Worm (Caenorhabditis elegans): ENCODE data around the gene T24C2.3.

Gene T24C2.3

DNA sequence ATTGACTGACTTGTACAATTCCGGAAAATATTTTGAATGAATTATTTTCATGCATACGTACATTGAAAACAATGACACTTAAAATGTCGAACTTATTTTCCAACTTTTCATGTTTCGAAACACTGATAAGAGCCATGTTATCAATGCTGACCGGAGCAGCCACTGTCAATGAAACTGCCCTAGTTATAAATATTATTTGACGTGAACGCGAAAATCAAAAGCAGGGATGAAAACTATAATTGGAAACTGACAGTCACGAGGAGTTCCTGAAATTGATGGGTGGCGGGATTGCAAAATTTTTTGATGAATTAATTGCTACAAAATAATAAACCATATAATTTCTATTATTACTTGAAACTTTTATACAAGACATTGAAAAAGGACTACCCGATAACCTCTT is 3.9 kb upstream of the T24C2.3 start (continued):
- TF ChIP-seq Y56A3A.18 (GFP tag; IDR thresholded peaks at IDR 0.05) (no peak), madf-3 (GFP tag; IDR thresholded peaks at IDR 0.05) (no peak), F23B12.7 (tag; optimal IDR thresholded peaks at IDR 0.05; ENCODE audit: insufficient read depth) (no peak), mxl-1 (tag; optimal IDR thresholded peaks at IDR 0.05) (no peak), ekl-4 (GFP tag; IDR thresholded peaks at IDR 0.05) (no peak), snpc-1.3 (tag; optimal IDR thresholded peaks at IDR 0.05; ENCODE audit: insufficient read depth) (no peak), hlh-12 (tag; optimal IDR thresholded peaks at IDR 0.05) (no peak), ztf-6 (GFP tag; IDR thresholded peaks at IDR 0.05) (no peak)

- TF ChIP-seq hrde-1 (tag; optimal IDR thresholded peaks at IDR 0.05; ENCODE audit: borderline replicate concordance): no peak
- TF ChIP-seq bed-2 (GFP tag; IDR thresholded peaks at IDR 0.05): no peak
- TF ChIP-seq mel-28 (tag; optimal IDR thresholded peaks at IDR 0.05; ENCODE audit: borderline replicate concordance): no peak
- no peak for TF ChIP-seq T07F8.4 (tag; optimal IDR thresholded peaks at IDR 0.05)
- no peak for TF ChIP-seq lsy-27 (tag; optimal IDR thresholded peaks at IDR 0.05; ENCODE audit: borderline replicate concordance, insufficient read depth)
- TF ChIP-seq D2030.7 (GFP tag; IDR thresholded peaks at IDR 0.05): no peak
Observed at ce11 chrX:14541992-14542391, 1.3 kb upstream of the T24C2.3 start, which contains the start of gene fbxa-81. Gene fbxa-81 (minus strand): TSS chrX:14542092.

DNA sequence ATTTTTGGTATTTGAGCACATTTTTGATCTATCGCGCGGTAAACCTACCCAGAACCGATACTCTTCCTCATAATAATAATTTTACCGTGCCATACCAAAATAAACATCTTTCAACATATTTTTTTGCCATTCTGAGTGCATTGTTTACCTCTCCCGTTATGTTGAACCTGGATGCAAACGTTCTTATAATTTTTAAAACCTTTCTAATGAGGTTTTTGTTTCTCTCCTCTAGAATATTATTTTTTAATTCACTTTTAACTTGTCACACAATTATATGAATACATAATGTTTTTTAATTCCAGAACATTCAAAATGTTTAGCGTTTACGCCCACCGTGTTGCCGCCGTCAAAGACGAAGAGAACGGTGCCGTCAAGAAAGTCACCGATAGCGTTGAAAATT is 2.2 kb downstream of the T24C2.3 start, which contains the start of gene enri-2:
Gene enri-2, plus strand, starts transcription at position 301 of the 400 bp plus-strand sequence.
- TF ChIP-seq B0035.1 (tag; optimal IDR thresholded peaks at IDR 0.05): no peak
- no peak for TF ChIP-seq ztf-25 (GFP tag; IDR thresholded peaks at IDR 0.05)
- TF ChIP-seq T07F8.4 (tag; optimal IDR thresholded peaks at IDR 0.05): no peak
- no peak for TF ChIP-seq unc-62 (GFP tag; optimal IDR thresholded peaks at IDR 0.05)
- TF ChIP-seq somi-1 (GFP tag; optimal IDR thresholded peaks at IDR 0.05): no peak
- no peak for TF ChIP-seq ztf-18 (tag; optimal IDR thresholded peaks at IDR 0.05)
- no peak for TF ChIP-seq nfya-2 (GFP tag; IDR thresholded peaks at IDR 0.05)
- TF ChIP-seq ztf-3 (GFP tag; optimal IDR thresholded peaks at IDR 0.05): no peak
- TF ChIP-seq ceh-79 (tag; optimal IDR thresholded peaks at IDR 0.05): no peak
- no peak for TF ChIP-seq nhr-90 (tag; optimal IDR thresholded peaks at IDR 0.05)
- no peak for TF ChIP-seq die-1 (tag; optimal IDR thresholded peaks at IDR 0.05)
- TF ChIP-seq rec-8 (tag; optimal IDR thresholded peaks at IDR 0.05): no peak
- no peak for TF ChIP-seq nhr-80 (tag; optimal IDR thresholded peaks at IDR 0.05)
- TF ChIP-seq lin-26 (GFP tag; IDR thresholded peaks at IDR 0.05): no peak

ce11 chrX:14549709-14550199 is 6.4 kb downstream of the T24C2.3 start, which contains the start of gene ram-5:
Gene ram-5 (plus strand): TSS chrX:14550149.
- TF ChIP-seq F23B12.7 (tag; optimal IDR thresholded peaks at IDR 0.05; ENCODE audit: insufficient read depth): no peak
- TF ChIP-seq madf-8 (GFP tag; conservative IDR thresholded peaks at IDR 0.05): no peak
- TF ChIP-seq zfh-2 (GFP tag; conservative IDR thresholded peaks at IDR 0.05): no peak
- TF ChIP-seq egl-44 (GFP tag; IDR thresholded peaks at IDR 0.05): no peak
- TF ChIP-seq tlf-1 (GFP tag; optimal IDR thresholded peaks at IDR 0.05): no peak
- TF ChIP-seq nhr-80 (tag; optimal IDR thresholded peaks at IDR 0.05): no peak
- TF ChIP-seq attf-5 (GFP tag; optimal IDR thresholded peaks at IDR 0.05): no peak
- TF ChIP-seq ceh-27 (GFP tag; optimal IDR thresholded peaks at IDR 0.05): peak; percentile 16

Data from whole organism, young adult.